Fruit fly (Drosophila melanogaster) whole organism, adult: Measurements from ENCODE around the gene CG12994.

Experiments
- CG11617 ChIP-seq: fragments of 200-800 bp; sonication (Bioruptor generic); optimal IDR thresholded peaks from 2 replicates; lab custom pipeline; 2017; ENCODE audit warnings: mild to moderate bottlenecking, missing biosample characterization, missing genetic modification reagents, missing genetic modification characterization
- CG12768 ChIP-seq: fragments of 200-800 bp; sonication (Bioruptor generic); optimal IDR thresholded peaks from 2 replicates; lab custom pipeline; 2017; ENCODE audit warnings: missing biosample characterization, missing genetic modification characterization, mild to moderate bottlenecking, moderate library complexity, missing genetic modification reagents
- CG14711 ChIP-seq: fragments of 200-800 bp; sonication (Bioruptor generic); optimal IDR thresholded peaks from 2 replicates; lab custom pipeline; 2018; ENCODE audit warnings: missing biosample characterization, mild to moderate bottlenecking, missing genetic modification characterization, moderate library complexity
- CG1620 ChIP-seq: fragments of 200-800 bp; sonication (Bioruptor generic); optimal IDR thresholded peaks from 2 replicates; lab custom pipeline; 2016; ENCODE audit warnings: missing biosample characterization, missing genetic modification characterization
- CG7045 ChIP-seq: fragments of 200-800 bp; sonication (Bioruptor generic); optimal IDR thresholded peaks from 2 replicates; lab custom pipeline; 2017; ENCODE audit warnings: missing biosample characterization, mild to moderate bottlenecking, missing genetic modification characterization
- CG7101 ChIP-seq: fragments of 200-800 bp; sonication (Bioruptor generic); optimal IDR thresholded peaks from 2 replicates; lab custom pipeline; 2018; ENCODE audit warnings: missing biosample characterization, mild to moderate bottlenecking, missing genetic modification characterization, moderate library complexity
- bab1 ChIP-seq: fragments of 200-800 bp; sonication (Bioruptor generic); optimal IDR thresholded peaks from 3 replicates; lab custom pipeline; 2019; ENCODE audit warnings: missing biosample characterization, mild to moderate bottlenecking, missing genetic modification characterization, moderate library complexity
- kay ChIP-seq: fragments of 200-800 bp; sonication (Bioruptor generic); peaks from one replicate; lab custom pipeline; 2016; ENCODE audit warnings: missing biosample characterization, missing genetic modification characterization, borderline replicate concordance
- ovo ChIP-seq: fragments of 200-800 bp; sonication (Bioruptor generic); optimal IDR thresholded peaks from 2 replicates; lab custom pipeline; 2016; ENCODE audit warnings: missing biosample characterization, missing genetic modification characterization
- pad ChIP-seq: fragments of 200-800 bp; sonication (Bioruptor generic); optimal IDR thresholded peaks from 3 replicates; lab custom pipeline; 2017; ENCODE audit warnings: missing biosample characterization, missing genetic modification characterization, mild to moderate bottlenecking, moderate library complexity, missing genetic modification reagents
- tj ChIP-seq: fragments of 200-800 bp; sonication (Bioruptor generic); optimal IDR thresholded peaks from 3 replicates; lab custom pipeline; 2017; ENCODE audit warnings: missing biosample characterization, mild to moderate bottlenecking, missing genetic modification characterization, moderate library complexity
- toe ChIP-seq: fragments of 200-800 bp; sonication (Bioruptor generic); optimal IDR thresholded peaks from 2 replicates; lab custom pipeline; 2016; ENCODE audit warnings: missing biosample characterization, missing genetic modification characterization

- TF ChIP-seq tj (no peak), CG1620 (GFP tag; lab: Kevin White, UChicago) (no peak), toe (no peak), CG7045 (no peak), bab1 (GFP tag; lab: Kevin White, UChicago) (no peak), pad (no peak), CG12768 (GFP tag; lab: Kevin White, UChicago) (no peak), CG11617 (GFP tag; lab: Kevin White, UChicago) (no peak), ovo (no peak), CG14711 (tag; lab: Kevin White, UChicago) (no peak), CG7101 (tag; lab: Kevin White, UChicago) (no peak), kay (GFP tag; lab: Kevin White, UChicago) (no peak)
Observed at dm6 chrX:17424383-17424782, 19.4 kb downstream of the CG12994 start.
